Fruit fly (Drosophila melanogaster): Measurements from ENCODE around the gene Nup154.

Gene Nup154

DNA sequence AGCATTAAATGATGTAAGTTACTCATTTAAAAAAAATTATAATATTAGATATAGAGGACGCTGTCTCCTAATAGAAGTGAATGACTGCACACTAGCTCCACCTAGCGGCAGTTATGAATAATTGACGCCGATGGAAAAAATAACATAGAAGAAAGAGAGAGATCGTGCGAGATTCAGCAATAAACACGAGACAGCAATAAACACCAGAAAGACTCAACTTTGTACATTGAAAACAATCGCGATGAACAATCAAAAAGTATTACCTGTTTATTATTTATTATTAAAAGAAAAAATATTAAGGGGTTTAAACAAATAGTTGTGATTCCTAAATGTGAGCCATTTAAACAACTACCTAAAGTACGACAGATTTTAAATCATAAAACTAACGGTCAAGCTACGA lies 18.5 kb upstream of the Nup154 start (continued):
- peak; percentile 47 for TF ChIP-seq CG14710 (tag; optimal IDR thresholded peaks at IDR 0.05)
- no peak for TF ChIP-seq chinmo (GFP tag; IDR thresholded peaks at IDR 0.05; ENCODE audit: partially characterized antibody)
- TF ChIP-seq CG9609 (GFP tag; optimal IDR thresholded peaks at IDR 0.05): no peak
- TF ChIP-seq Eip74EF (GFP tag; optimal IDR thresholded peaks at IDR 0.05): no peak
- TF ChIP-seq kni (GFP tag; optimal IDR thresholded peaks at IDR 0.05): no peak
- TF ChIP-seq Oli (tag; optimal IDR thresholded peaks at IDR 0.05): no peak
- TF ChIP-seq nom (GFP tag; optimal IDR thresholded peaks at IDR 0.05): no peak
- no peak for TF ChIP-seq salm (tag; optimal IDR thresholded peaks at IDR 0.05)
- no peak for TF ChIP-seq CG8944 (GFP tag; optimal IDR thresholded peaks at IDR 0.05)
- no peak for TF ChIP-seq CG7271 (tag; optimal IDR thresholded peaks at IDR 0.05)
- no peak for TF ChIP-seq CG9876 (GFP tag; optimal IDR thresholded peaks at IDR 0.05)
- no peak for TF ChIP-seq Gsc (GFP tag; IDR thresholded peaks at IDR 0.05)
- TF ChIP-seq CG18619 (GFP tag; optimal IDR thresholded peaks at IDR 0.05): no peak
- peak; percentile 16 for TF ChIP-seq Ets97D (GFP tag; optimal IDR thresholded peaks at IDR 0.05)
- TF ChIP-seq CG18011 (GFP tag; optimal IDR thresholded peaks at IDR 0.05): no peak
- TF ChIP-seq emc (GFP tag; optimal IDR thresholded peaks at IDR 0.05): no peak
- TF ChIP-seq Scr (GFP tag; IDR thresholded peaks at IDR 0.05; ENCODE audit: partially characterized antibody): no peak
- TF ChIP-seq shn (GFP tag; optimal IDR thresholded peaks at IDR 0.05): no peak
- peak; percentile 76 for TF ChIP-seq CG8290 (GFP tag; optimal IDR thresholded peaks at IDR 0.05)
- TF ChIP-seq CG8290 (tag; optimal IDR thresholded peaks at IDR 0.05): no peak
- no peak for TF ChIP-seq sob (GFP tag; IDR thresholded peaks at IDR 0.05)
- TF ChIP-seq CG13624 (GFP tag; optimal IDR thresholded peaks at IDR 0.05): peak; percentile 3
- no peak for TF ChIP-seq Kr (GFP tag; optimal IDR thresholded peaks at IDR 0.05)
- TF ChIP-seq CG18764 (GFP tag; optimal IDR thresholded peaks at IDR 0.05): peak; percentile 39
- no peak for TF ChIP-seq CG10654 (GFP tag; optimal IDR thresholded peaks at IDR 0.05)
- no peak for TF ChIP-seq fd102C (GFP tag; optimal IDR thresholded peaks at IDR 0.05)
- TF ChIP-seq ac (GFP tag; optimal IDR thresholded peaks at IDR 0.05): no peak
- TF ChIP-seq NfI (GFP tag; optimal IDR thresholded peaks at IDR 0.05): no peak
- peak; percentile 70 for TF ChIP-seq CG1024 (GFP tag; IDR thresholded peaks at IDR 0.05)
- peak; percentile 97 for TF ChIP-seq CTCF (GFP tag; optimal IDR thresholded peaks at IDR 0.05)
- no peak for TF ChIP-seq HmgZ (tag; optimal IDR thresholded peaks at IDR 0.05)
- TF ChIP-seq MBD-R2 (GFP tag; IDR thresholded peaks at IDR 0.05): peak; percentile 17; the same call in 1 of the 2 replicates
- TF ChIP-seq CG12071 (GFP tag; optimal IDR thresholded peaks at IDR 0.05): no peak
- no peak for TF ChIP-seq wek (GFP tag; optimal IDR thresholded peaks at IDR 0.05)
- no peak for TF ChIP-seq tna (GFP tag; IDR thresholded peaks at IDR 0.05; ENCODE audit: partially characterized antibody)
- no peak for TF ChIP-seq bbx (GFP tag; IDR thresholded peaks at IDR 0.05; ENCODE audit: partially characterized antibody)
- TF ChIP-seq D19B (GFP tag; optimal IDR thresholded peaks at IDR 0.05): no peak
- TF ChIP-seq ind (GFP tag; optimal IDR thresholded peaks at IDR 0.05): peak; percentile 43
- no peak for TF ChIP-seq unc-4 (GFP tag; IDR thresholded peaks at IDR 0.05; ENCODE audit: partially characterized antibody)
- TF ChIP-seq CG32532 (GFP tag; IDR thresholded peaks at IDR 0.05): peak; percentile 72
- no peak for TF ChIP-seq ro (GFP tag; IDR thresholded peaks at IDR 0.05)
- peak; percentile 75 for TF ChIP-seq Med (GFP tag)
- TF ChIP-seq tap (tag; optimal IDR thresholded peaks at IDR 0.05): no peak
- no peak for TF ChIP-seq CG18476 (GFP tag; optimal IDR thresholded peaks at IDR 0.05)
- TF ChIP-seq kah (GFP tag; optimal IDR thresholded peaks at IDR 0.05): no peak
